Worm (Caenorhabditis elegans): ENCODE results near the gene twk-2.

Gene twk-2

ce11 chrII:4470972-4471645, 18.2 kb upstream of the twk-2 start, which contains the start of gene W06B4.1:
Gene W06B4.1, plus strand, starts transcription at chrII:4471595.
- 0 out of 2 replicates have a peak, but pooled peaks have one; percentile 23 for TF ChIP-seq Y95B8A.8 (GFP tag; IDR thresholded peaks at IDR 0.05)
- TF ChIP-seq madf-8 (GFP tag; conservative IDR thresholded peaks at IDR 0.05): peak; percentile 93
- TF ChIP-seq mel-28 (tag; optimal IDR thresholded peaks at IDR 0.05; ENCODE audit: borderline replicate concordance): no peak
- peak; percentile 14 for TF ChIP-seq athp-1 (tag; optimal IDR thresholded peaks at IDR 0.05)
- TF ChIP-seq tlf-1 (GFP tag; optimal IDR thresholded peaks at IDR 0.05): peak; percentile 85
- TF ChIP-seq nhr-27 (tag; optimal IDR thresholded peaks at IDR 0.05): no peak
- no peak for TF ChIP-seq nhr-90 (tag; optimal IDR thresholded peaks at IDR 0.05)
- no peak for TF ChIP-seq F57A8.1 (GFP tag; optimal IDR thresholded peaks at IDR 0.05)
- TF ChIP-seq egrh-3 (GFP tag; IDR thresholded peaks at IDR 0.05): no peak
- peak; percentile 64 for TF ChIP-seq F49E8.2 (tag; optimal IDR thresholded peaks at IDR 0.05; ENCODE audit: insufficient read depth)
- no peak for TF ChIP-seq akir-1 (GFP tag; optimal IDR thresholded peaks at IDR 0.05)
- TF ChIP-seq xnd-1 (tag; optimal IDR thresholded peaks at IDR 0.05): peak; percentile 83
- TF ChIP-seq unc-130 (GFP tag; optimal IDR thresholded peaks at IDR 0.05): peak; percentile 54
- no peak for TF ChIP-seq ZK185.1 (tag; optimal IDR thresholded peaks at IDR 0.05; ENCODE audit: poor library complexity, severe bottlenecking)
- TF ChIP-seq bed-2 (GFP tag; IDR thresholded peaks at IDR 0.05): no peak
- no peak for TF ChIP-seq rpc-1 (optimal IDR thresholded peaks at IDR 0.05)
- TF ChIP-seq rpc-1 (tag; optimal IDR thresholded peaks at IDR 0.05): no peak
- TF ChIP-seq D2030.7 (GFP tag; IDR thresholded peaks at IDR 0.05): peak; percentile 87
- TF ChIP-seq cebp-2 (GFP tag; IDR thresholded peaks at IDR 0.05): no peak
- no peak for TF ChIP-seq lsy-27 (tag; optimal IDR thresholded peaks at IDR 0.05; ENCODE audit: borderline replicate concordance, insufficient read depth)
- no peak for TF ChIP-seq attf-5 (GFP tag; optimal IDR thresholded peaks at IDR 0.05)
- TF ChIP-seq Y67H2A.10 (GFP tag; conservative IDR thresholded peaks at IDR 0.05): no peak
- no peak for TF ChIP-seq F55B11.4 (tag; optimal IDR thresholded peaks at IDR 0.05; ENCODE audit: borderline replicate concordance, insufficient read depth)
- peak; percentile 70 for TF ChIP-seq hsf-1 (GFP tag; IDR thresholded peaks at IDR 0.05)
- peak; percentile 24 for TF ChIP-seq tbp1 (GFP tag; optimal IDR thresholded peaks at IDR 0.05)
- no peak for TF ChIP-seq tbx-9 (tag; optimal IDR thresholded peaks at IDR 0.05; ENCODE audit: borderline replicate concordance)
- TF ChIP-seq ztf-22 (GFP tag; optimal IDR thresholded peaks at IDR 0.05): no peak
- no peak for TF ChIP-seq Y53F4B.3 (GFP tag; IDR thresholded peaks at IDR 0.05)
- peak; percentile 87 for TF ChIP-seq dpl-1 (GFP tag; optimal IDR thresholded peaks at IDR 0.05)
- no peak for TF ChIP-seq lin-40 (tag; optimal IDR thresholded peaks at IDR 0.05)
- TF ChIP-seq snpc-4 (GFP tag; optimal IDR thresholded peaks at IDR 0.05): peak; percentile 3
- TF ChIP-seq snpc-4 (tag; optimal IDR thresholded peaks at IDR 0.05): no peak
- no peak for TF ChIP-seq lag-1 (GFP tag; IDR thresholded peaks at IDR 0.05)
- TF ChIP-seq rec-8 (tag; optimal IDR thresholded peaks at IDR 0.05): no peak
- TF ChIP-seq ets-4 (GFP tag; optimal IDR thresholded peaks at IDR 0.05): no peak
- no peak for TF ChIP-seq snpc-1.1 (tag; optimal IDR thresholded peaks at IDR 0.05; ENCODE audit: insufficient read depth)
- no peak for TF ChIP-seq ceh-79 (tag; optimal IDR thresholded peaks at IDR 0.05)
- TF ChIP-seq dox-1 (GFP tag; IDR thresholded peaks at IDR 0.05): peak; percentile 74
- TF ChIP-seq rcor-1 (GFP tag; IDR thresholded peaks at IDR 0.05): peak; percentile 46; the same call in 1 of the 2 replicates
- no peak for TF ChIP-seq ztf-26 (tag; optimal IDR thresholded peaks at IDR 0.05)
- TF ChIP-seq zfh-2 (GFP tag; conservative IDR thresholded peaks at IDR 0.05): no peak
- no peak for TF ChIP-seq ceh-40 (GFP tag; IDR thresholded peaks at IDR 0.05)
- TF ChIP-seq somi-1 (GFP tag; optimal IDR thresholded peaks at IDR 0.05): no peak
- TF ChIP-seq let-607 (tag; optimal IDR thresholded peaks at IDR 0.05): no peak
- TF ChIP-seq lsl-1 (GFP tag; optimal IDR thresholded peaks at IDR 0.05): peak; percentile 86
- no peak for TF ChIP-seq attf-6 (GFP tag; IDR thresholded peaks at IDR 0.05)
- TF ChIP-seq madf-6 (GFP tag; IDR thresholded peaks at IDR 0.05): peak; percentile 95
